ENCODE assay signal across 2 fruit fly cellular contexts in genomic region chr3L:2781991-2782677, dm6.
TF ChIP-seq lines count a peak whose summit lies in the region.

TSS of gene Pgant6 (plus strand) at chr3L:2782255.

TF ChIP-seq in whole organism, adult, 20 proteins besides CTCF, POLR2A, EP300 and RAD21 (continued from another document):
- TF ChIP-seq Hr96 (GFP tag; optimal IDR thresholded peaks at IDR 0.05; lab: Kevin White, UChicago): no peak

TF ChIP-seq in whole organism, embryonic, 481 proteins besides CTCF, POLR2A, EP300 and RAD21 (continued from another document):
- TF ChIP-seq CG10565 (GFP tag; optimal IDR thresholded peaks at IDR 0.05; lab: Kevin White, UChicago) (no peak), CG32532 (GFP tag; IDR thresholded peaks at IDR 0.05; lab: Robert Waterston, UW) (peak; percentile 23; the same call in 1 of the 2 replicates), dati (GFP tag; IDR thresholded peaks at IDR 0.05; lab: Robert Waterston, UW) (no peak), CG2678 (tag; optimal IDR thresholded peaks at IDR 0.05; lab: Kevin White, UChicago) (no peak), MBD-R2 (GFP tag; IDR thresholded peaks at IDR 0.05; lab: Robert Waterston, UW) (peak; percentile 96), Rx (GFP tag; IDR thresholded peaks at IDR 0.05; lab: Robert Waterston, UW) (no peak), CG13424 (tag; optimal IDR thresholded peaks at IDR 0.05; lab: Kevin White, UChicago) (peak; percentile 9), Xbp1 (GFP tag; optimal IDR thresholded peaks at IDR 0.05; lab: Kevin White, UChicago) (peak; percentile 19), CG2120 (GFP tag; optimal IDR thresholded peaks at IDR 0.05; lab: Kevin White, UChicago) (peak; percentile 29), row (GFP tag; IDR thresholded peaks at IDR 0.05; lab: Robert Waterston, UW) (peak; percentile 68), NfI (GFP tag; optimal IDR thresholded peaks at IDR 0.05; lab: Kevin White, UChicago) (peak; percentile 3), exex (tag; optimal IDR thresholded peaks at IDR 0.05; lab: Kevin White, UChicago) (peak; percentile 50), sqz (GFP tag; optimal IDR thresholded peaks at IDR 0.05; lab: Kevin White, UChicago) (peak; percentile 42), CG31224 (GFP tag; IDR thresholded peaks at IDR 0.05; lab: Robert Waterston, UW) (no peak), ems (GFP tag; optimal IDR thresholded peaks at IDR 0.05; lab: Kevin White, UChicago) (peak; percentile 31), HmgZ (tag; optimal IDR thresholded peaks at IDR 0.05; lab: Kevin White, UChicago) (peak; percentile 26), tin (GFP tag; optimal IDR thresholded peaks at IDR 0.05; lab: Kevin White, UChicago) (peak; percentile 5), fu2 (GFP tag; optimal IDR thresholded peaks at IDR 0.05; lab: Kevin White, UChicago) (peak; percentile 15), br (optimal IDR thresholded peaks at IDR 0.05; lab: Kevin White, UChicago) (no peak), sug (tag; optimal IDR thresholded peaks at IDR 0.05; lab: Kevin White, UChicago) (peak; percentile 32), CG15514 (GFP tag; optimal IDR thresholded peaks at IDR 0.05; lab: Kevin White, UChicago) (peak; percentile 6), Myb (GFP tag; optimal IDR thresholded peaks at IDR 0.05; lab: Kevin White, UChicago) (peak; percentile 84), E2f2 (GFP tag; IDR thresholded peaks at IDR 0.05; lab: Robert Waterston, UW) (peak; percentile 54), vvl (GFP tag; IDR thresholded peaks at IDR 0.05; lab: Robert Waterston, UW) (peak; percentile 49; the same call in 1 of the 2 replicates), zfh2 (GFP tag; optimal IDR thresholded peaks at IDR 0.05; lab: Kevin White, UChicago) (peak; percentile 19), Pdp1 (GFP tag; optimal IDR thresholded peaks at IDR 0.05; lab: Kevin White, UChicago) (peak in 1 of 2 experiments; percentile 97), zfh1 (GFP tag; IDR thresholded peaks at IDR 0.05; lab: Robert Waterston, UW) (0 out of 3 replicates have a peak, but pooled peaks have one; percentile 22), slbo (GFP tag; IDR thresholded peaks at IDR 0.05; lab: Robert Waterston, UW) (peak; percentile 42; the same call in 1 of the 2 replicates), CG2712 (tag; optimal IDR thresholded peaks at IDR 0.05; lab: Kevin White, UChicago) (peak; percentile 4), CG12299 (tag; optimal IDR thresholded peaks at IDR 0.05; lab: Kevin White, UChicago) (no peak), MESR4 (GFP tag; optimal IDR thresholded peaks at IDR 0.05; lab: Kevin White, UChicago) (peak; percentile 45), CG6791 (GFP tag; IDR thresholded peaks at IDR 0.05; lab: Robert Waterston, UW; ENCODE audit: partially characterized antibody) (no peak), CG9609 (GFP tag; optimal IDR thresholded peaks at IDR 0.05; lab: Kevin White, UChicago) (no peak), pzg (GFP tag; optimal IDR thresholded peaks at IDR 0.05; lab: Kevin White, UChicago) (peak; percentile 57), lilli (GFP tag; optimal IDR thresholded peaks at IDR 0.05; lab: Kevin White, UChicago) (peak; percentile 40), Rfx (GFP tag; IDR thresholded peaks at IDR 0.05; lab: Robert Waterston, UW) (peak; percentile 48; the same call in 1 of the 2 replicates), stwl (tag; optimal IDR thresholded peaks at IDR 0.05; lab: Kevin White, UChicago) (peak; percentile 19), mirr (GFP tag; optimal IDR thresholded peaks at IDR 0.05; lab: Kevin White, UChicago) (peak; percentile 24), trem (tag; optimal IDR thresholded peaks at IDR 0.05; lab: Kevin White, UChicago) (peak; percentile 13), Med (GFP tag; lab: Kevin White, UChicago) (peak; percentile 83), GATAe (GFP tag; conservative IDR thresholded peaks at IDR 0.05; lab: Robert Waterston, UW) (0 out of 2 replicates have a peak, but pooled peaks have one; percentile 25), Awh (GFP tag; IDR thresholded peaks at IDR 0.05; lab: Robert Waterston, UW) (no peak), phol (tag; optimal IDR thresholded peaks at IDR 0.05; lab: Kevin White, UChicago) (peak; percentile 30), CG34422 (GFP tag; IDR thresholded peaks at IDR 0.05; lab: Robert Waterston, UW) (peak; percentile 66; the same call in 2 of the 3 replicates), CG43689 (GFP tag; IDR thresholded peaks at IDR 0.05; lab: Robert Waterston, UW) (no peak), mam (GFP tag; optimal IDR thresholded peaks at IDR 0.05; lab: Kevin White, UChicago) (peak; percentile 37), cas (GFP tag; IDR thresholded peaks at IDR 0.05; lab: Robert Waterston, UW) (no peak), Ets65A (GFP tag; lab: Kevin White, UChicago) (peak; percentile 9), wdn (GFP tag; IDR thresholded peaks at IDR 0.05; lab: Robert Waterston, UW) (no peak)
